Worm (Caenorhabditis elegans): Measurements from ENCODE around the gene F58D12.3.

ce11 chrV:14079501-14079900 is 21.9 kb downstream of the F58D12.3 start, which contains the start of gene D1086.6:
- no peak for TF ChIP-seq nhr-77 (tag; optimal IDR thresholded peaks at IDR 0.05)
- no peak for TF ChIP-seq attf-4 (tag; optimal IDR thresholded peaks at IDR 0.05)
- no peak for TF ChIP-seq dve-1 (tag; optimal IDR thresholded peaks at IDR 0.05; ENCODE audit: insufficient read depth)
- no peak for TF ChIP-seq hif-1 (tag; optimal IDR thresholded peaks at IDR 0.05)
- no peak for TF ChIP-seq mxl-2 (GFP tag; conservative IDR thresholded peaks at IDR 0.05)
- TF ChIP-seq set-16 (GFP tag; IDR thresholded peaks at IDR 0.05) = no peak
- no peak for TF ChIP-seq jun-1 (tag; optimal IDR thresholded peaks at IDR 0.05)
- no peak for TF ChIP-seq egl-27 (tag; optimal IDR thresholded peaks at IDR 0.05)
- no peak for TF ChIP-seq arid-1 (GFP tag; conservative IDR thresholded peaks at IDR 0.05)
- no peak for TF ChIP-seq snpc-4 (tag; optimal IDR thresholded peaks at IDR 0.05)
- TF ChIP-seq nhr-6 (tag; optimal IDR thresholded peaks at IDR 0.05) = no peak
